Worm (Caenorhabditis elegans) whole organism, L3 larva: ENCODE measurements around the gene F44A2.3.
A peak's percentile ranks its signal among the peaks of the same experiment; 100 is the strongest.

Source experiments
- R02D3.7 ChIP-seq: fragments of 150-350 bp; optimal IDR thresholded peaks from 2 replicates; lab custom pipeline; 2014; ENCODE audit warnings: missing biosample characterization, missing genetic modification characterization
- aly-2 ChIP-seq: fragments of 150-350 bp; optimal IDR thresholded peaks from 2 replicates; lab custom pipeline; 2014; ENCODE audit warnings: missing biosample characterization, missing genetic modification characterization
- ceh-16 ChIP-seq: sonication (generic microtip); optimal IDR thresholded peaks from 2 replicates; lab custom pipeline; 2017; ENCODE audit warnings: missing biosample characterization, missing genetic modification characterization
- ceh-28 ChIP-seq: fragments of 150-350 bp; optimal IDR thresholded peaks from 2 replicates; lab custom pipeline; 2014; ENCODE audit warnings: missing biosample characterization, missing genetic modification reagents, missing genetic modification characterization
- ceh-82 ChIP-seq: fragments of 150-350 bp; optimal IDR thresholded peaks from 2 replicates; lab custom pipeline; 2014; ENCODE audit warnings: missing biosample characterization, missing genetic modification characterization
- ceh-9 ChIP-seq: sonication (generic microtip); optimal IDR thresholded peaks from 2 replicates; lab custom pipeline; 2018; ENCODE audit warnings: missing biosample characterization, missing genetic modification characterization
- egl-27 ChIP-seq: sonication (generic microtip); optimal IDR thresholded peaks from 4 replicates; lab custom pipeline; 2017; ENCODE audit warnings: missing biosample characterization, missing genetic modification reagents, missing genetic modification characterization
- elt-1 ChIP-seq: fragments of 150-350 bp; optimal IDR thresholded peaks from 2 replicates; lab custom pipeline; 2014; ENCODE audit warnings: missing biosample characterization, missing genetic modification characterization
- elt-2 ChIP-seq: sonication (generic microtip); optimal IDR thresholded peaks from 2 replicates; lab custom pipeline; 2016; ENCODE audit warnings: missing genetic modification reagents, mild to moderate bottlenecking, missing genetic modification characterization, missing compliant biosample characterization
- fkh-10 ChIP-seq: sonication (generic microtip); optimal IDR thresholded peaks from 2 replicates; lab custom pipeline; 2017; ENCODE audit warnings: missing biosample characterization, missing genetic modification reagents, missing genetic modification characterization
- fkh-2 ChIP-seq: fragments of 150-350 bp; optimal IDR thresholded peaks from 2 replicates; lab custom pipeline; 2014; ENCODE audit warnings: missing biosample characterization, missing genetic modification reagents, missing genetic modification characterization
- fos-1 ChIP-seq: fragments of 150-350 bp; optimal IDR thresholded peaks from 2 replicates; lab custom pipeline; 2014; ENCODE audit warnings: missing biosample characterization, missing genetic modification characterization
- jun-1 ChIP-seq: fragments of 150-350 bp; optimal IDR thresholded peaks from 2 replicates; lab custom pipeline; 2014; ENCODE audit warnings: missing biosample characterization, missing genetic modification reagents, missing genetic modification characterization
- lin-15B ChIP-seq: fragments of 150-350 bp; optimal IDR thresholded peaks from 2 replicates; lab custom pipeline; 2014; ENCODE audit warnings: missing biosample characterization, missing genetic modification characterization
- lin-39 ChIP-seq: fragments of 150-350 bp; optimal IDR thresholded peaks from 2 replicates; lab custom pipeline; 2018; ENCODE audit warnings: missing biosample characterization, missing genetic modification reagents, missing genetic modification characterization
- lsy-12 ChIP-seq: sonication (generic microtip); optimal IDR thresholded peaks from 2 replicates; lab custom pipeline; 2016; ENCODE audit warnings: mild to moderate bottlenecking, missing genetic modification characterization, missing compliant biosample characterization
- mdl-1 ChIP-seq: fragments of 150-350 bp; optimal IDR thresholded peaks from 2 replicates; lab custom pipeline; 2014; ENCODE audit warnings: missing biosample characterization, missing genetic modification characterization
- mml-1 ChIP-seq: fragments of 150-350 bp; sonication (generic microtip); optimal IDR thresholded peaks from 3 replicates; lab custom pipeline; 2014; ENCODE audit warnings: missing biosample characterization, missing genetic modification characterization
- nhr-11 ChIP-seq: fragments of 150-350 bp; optimal IDR thresholded peaks from 2 replicates; lab custom pipeline; 2014; ENCODE audit warnings: missing biosample characterization, missing genetic modification characterization
- nhr-23 ChIP-seq: fragments of 150-350 bp; optimal IDR thresholded peaks from 2 replicates; lab custom pipeline; 2014; ENCODE audit warnings: missing biosample characterization, missing genetic modification reagents, missing genetic modification characterization
- nhr-237 ChIP-seq: fragments of 150-350 bp; optimal IDR thresholded peaks from 2 replicates; lab custom pipeline; 2014; ENCODE audit warnings: missing biosample characterization, missing genetic modification characterization
- nhr-25 ChIP-seq: sonication (generic microtip); optimal IDR thresholded peaks from 2 replicates; lab custom pipeline; 2017; ENCODE audit warnings: missing biosample characterization, missing genetic modification characterization
- nhr-28 ChIP-seq: fragments of 150-350 bp; optimal IDR thresholded peaks from 2 replicates; lab custom pipeline; 2014; ENCODE audit warnings: missing biosample characterization, missing genetic modification characterization
- nhr-43 ChIP-seq: sonication (generic microtip); optimal IDR thresholded peaks from 2 replicates; lab custom pipeline; 2016; ENCODE audit warnings: mild to moderate bottlenecking, missing genetic modification characterization, missing compliant biosample characterization; ENCODE audit not compliant: poor library complexity, severe bottlenecking
- nhr-67 ChIP-seq: fragments of 150-350 bp; optimal IDR thresholded peaks from 2 replicates; lab custom pipeline; 2014; ENCODE audit warnings: missing biosample characterization, missing genetic modification characterization
- pha-4 ChIP-seq: fragments of 150-350 bp; optimal IDR thresholded peaks from 2 replicates; lab custom pipeline; 2014; ENCODE audit warnings: missing biosample characterization, missing genetic modification reagents, missing genetic modification characterization
- pqm-1 ChIP-seq: fragments of 150-350 bp; optimal IDR thresholded peaks from 2 replicates; lab custom pipeline; 2017; ENCODE audit warnings: missing biosample characterization, missing genetic modification characterization, inconsistent platforms
- sea-2 ChIP-seq: fragments of 150-350 bp; sonication (generic microtip); optimal IDR thresholded peaks from 4 replicates; lab custom pipeline; 2014; ENCODE audit warnings: missing biosample characterization, missing genetic modification reagents, missing genetic modification characterization
- skn-1 ChIP-seq: fragments of 150-350 bp; optimal IDR thresholded peaks from 2 replicates; lab custom pipeline; 2014; ENCODE audit warnings: missing biosample characterization, missing genetic modification characterization
- tbx-2 ChIP-seq: sonication (generic microtip); optimal IDR thresholded peaks from 2 replicates; lab custom pipeline; 2016; ENCODE audit warnings: mild to moderate bottlenecking, missing genetic modification characterization, missing compliant biosample characterization

Gene F44A2.3

DNA sequence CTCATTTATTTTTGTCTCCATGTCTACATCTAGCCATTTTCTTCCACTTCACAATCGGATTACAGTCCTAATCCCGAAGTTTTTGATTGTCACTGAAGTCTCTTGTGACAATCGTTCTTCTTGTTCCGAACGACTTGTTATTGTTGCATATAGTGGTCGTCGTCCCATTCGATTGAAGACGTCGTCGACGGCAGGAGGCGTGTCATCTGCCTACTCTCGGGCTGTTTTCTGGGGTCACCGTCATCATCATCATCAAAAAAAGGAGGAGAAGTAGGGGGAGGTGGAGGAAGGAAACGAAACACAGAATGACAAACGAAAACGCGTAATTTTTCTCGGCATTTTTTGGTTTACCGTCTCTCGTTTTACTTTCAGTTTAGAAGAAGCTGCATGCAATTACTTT is at the start of gene F44A2.3:
Gene F44A2.3, plus strand, starts transcription at position 301 of the 400 bp plus-strand sequence.
- TF ChIP-seq nhr-25 (tag; lab: Kevin White, UChicago) = no peak
- no peak for TF ChIP-seq ceh-16 (tag; lab: Kevin White, UChicago)
- no peak for TF ChIP-seq nhr-67 (tag; lab: Kevin White, UChicago)
- TF ChIP-seq fkh-2 = no peak
- no peak for TF ChIP-seq aly-2 (tag; lab: Kevin White, UChicago)
- TF ChIP-seq jun-1 (tag; lab: Kevin White, UChicago) = no peak
- no peak for TF ChIP-seq elt-1 (tag; lab: Kevin White, UChicago)
- TF ChIP-seq nhr-43 (tag; lab: Kevin White, UChicago) = no peak
- no peak for TF ChIP-seq lsy-12 (tag; lab: Kevin White, UChicago)
- TF ChIP-seq R02D3.7 (tag; lab: Kevin White, UChicago) = no peak

DNA sequence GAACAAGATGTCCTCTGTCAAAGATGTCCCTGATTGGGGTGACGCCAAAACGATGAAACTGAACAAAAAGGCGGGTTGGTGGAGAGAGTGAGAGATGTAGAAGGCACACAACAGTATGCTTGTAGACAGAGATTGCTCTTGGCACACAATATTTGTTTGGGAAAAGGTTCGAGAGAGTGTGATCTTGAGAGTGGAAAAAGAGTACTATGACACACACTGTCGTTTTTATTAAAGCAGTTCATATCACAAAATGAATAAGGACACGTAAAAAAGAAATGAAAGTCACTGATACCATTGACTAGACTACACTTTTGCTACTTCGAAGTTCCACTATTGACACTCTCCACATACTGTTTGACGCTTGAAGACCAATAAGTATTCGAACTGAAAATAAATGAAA is 49.7 kb upstream of the F44A2.3 start:
- TF ChIP-seq ceh-9 (tag; lab: Kevin White, UChicago) = no peak
- TF ChIP-seq pha-4 (tag; lab: Kevin White, UChicago) = peak; percentile 79
- peak; percentile 92 for TF ChIP-seq elt-2
- TF ChIP-seq pqm-1 (tag; lab: Kevin White, UChicago) = peak; percentile 85
- no peak for TF ChIP-seq aly-2 (tag; lab: Kevin White, UChicago)

DNA sequence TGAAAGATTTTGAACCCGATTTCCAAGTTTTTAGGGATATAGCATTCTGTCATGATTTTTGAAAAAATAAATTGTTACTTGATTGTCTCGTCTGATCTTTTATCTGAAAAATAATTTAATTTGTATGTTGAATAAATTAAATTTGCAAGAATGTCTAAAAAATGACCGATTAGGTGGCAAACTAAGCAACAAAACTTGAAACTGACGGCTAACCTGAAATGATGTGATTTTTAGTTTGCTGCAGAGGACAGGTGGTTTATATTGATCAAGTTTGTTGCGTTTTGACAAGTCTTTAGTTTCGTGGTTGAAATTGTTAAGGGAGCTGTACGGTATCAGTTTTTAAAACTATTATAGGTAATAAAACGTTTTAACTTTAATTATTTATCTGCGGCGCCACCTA is 47.7 kb upstream of the F44A2.3 start, which contains the start of gene F07C3.16:
Gene F07C3.16, minus strand, starts transcription at position 101 of the 400 bp plus-strand sequence.
- TF ChIP-seq nhr-43 (tag; lab: Kevin White, UChicago) (no peak), lin-39 (tag; lab: Kevin White, UChicago) (no peak), elt-1 (tag; lab: Kevin White, UChicago) (no peak), egl-27 (tag; lab: Kevin White, UChicago) (no peak), mdl-1 (tag; lab: Kevin White, UChicago) (no peak), R02D3.7 (tag; lab: Kevin White, UChicago) (no peak), aly-2 (tag; lab: Kevin White, UChicago) (no peak), fkh-2 (no peak), mml-1 (no peak), skn-1 (tag; lab: Kevin White, UChicago) (no peak), nhr-237 (tag; lab: Kevin White, UChicago) (no peak)

DNA sequence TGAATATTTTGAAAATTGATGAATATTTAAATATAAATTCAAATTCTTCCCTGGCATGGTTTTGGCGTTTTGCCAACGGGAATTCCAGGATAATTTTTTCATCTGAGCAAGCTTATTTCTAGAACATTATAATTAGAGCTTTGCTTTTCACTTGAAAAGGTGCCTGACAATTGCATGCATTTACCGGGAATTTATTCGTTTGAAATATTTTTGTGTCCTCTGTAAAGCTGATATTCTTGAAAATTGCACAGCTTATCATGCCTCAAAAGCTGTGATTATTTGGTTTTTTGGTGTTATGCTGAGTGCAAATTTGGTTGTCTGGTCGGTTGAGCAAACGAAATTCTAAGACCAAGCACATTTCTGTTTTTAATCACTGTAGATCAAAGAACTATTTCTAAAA is 44.8 kb upstream of the F44A2.3 start:
- TF ChIP-seq sea-2 (GFP tag; lab: Kevin White, UChicago) = no peak
- no peak for TF ChIP-seq fos-1 (tag; lab: Kevin White, UChicago)
- TF ChIP-seq tbx-2 (tag; lab: Kevin White, UChicago) = no peak
- no peak for TF ChIP-seq ceh-16 (tag; lab: Kevin White, UChicago)
- no peak for TF ChIP-seq R02D3.7 (tag; lab: Kevin White, UChicago)
- no peak for TF ChIP-seq nhr-43 (tag; lab: Kevin White, UChicago)
- TF ChIP-seq lin-39 (tag; lab: Kevin White, UChicago) = no peak
- no peak for TF ChIP-seq ceh-82 (tag; lab: Kevin White, UChicago)
- no peak for TF ChIP-seq lin-15B
- no peak for TF ChIP-seq fkh-10 (GFP tag; lab: Kevin White, UChicago)
- no peak for TF ChIP-seq mdl-1 (tag; lab: Kevin White, UChicago)
- no peak for TF ChIP-seq nhr-67 (tag; lab: Kevin White, UChicago)

DNA sequence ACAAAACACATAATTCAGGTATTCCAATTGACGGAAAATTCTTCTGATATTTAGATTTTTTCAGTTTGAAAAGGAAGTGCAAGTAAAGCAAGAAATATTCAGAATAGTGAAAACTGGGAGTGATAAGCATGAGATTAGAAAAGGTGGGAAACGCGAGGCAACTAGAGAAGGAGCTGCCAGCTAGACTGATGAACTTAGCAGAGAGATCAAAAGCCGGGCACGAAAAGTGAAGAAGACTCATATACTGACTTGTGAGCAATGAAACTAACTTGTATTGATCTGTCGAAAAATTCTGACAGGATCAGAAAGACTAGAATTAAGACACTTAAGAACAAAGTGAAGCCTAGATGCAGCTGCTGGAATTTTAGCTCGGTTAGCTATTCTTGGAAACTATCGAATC is 43.7 kb upstream of the F44A2.3 start, which contains the start of gene nhr-36:
Gene nhr-36, minus strand, starts transcription at position 101 of the 400 bp plus-strand sequence.
- TF ChIP-seq nhr-23 (tag; lab: Kevin White, UChicago) (no peak), nhr-25 (tag; lab: Kevin White, UChicago) (no peak), skn-1 (tag; lab: Kevin White, UChicago) (no peak), ceh-16 (tag; lab: Kevin White, UChicago) (no peak), nhr-11 (tag; lab: Kevin White, UChicago) (no peak), ceh-9 (tag; lab: Kevin White, UChicago) (no peak), aly-2 (tag; lab: Kevin White, UChicago) (no peak), ceh-28 (no peak), lsy-12 (tag; lab: Kevin White, UChicago) (no peak), elt-2 (no peak), pha-4 (tag; lab: Kevin White, UChicago) (no peak), nhr-28 (no peak), egl-27 (tag; lab: Kevin White, UChicago) (no peak), nhr-67 (tag; lab: Kevin White, UChicago) (no peak), elt-1 (tag; lab: Kevin White, UChicago) (no peak), R02D3.7 (tag; lab: Kevin White, UChicago) (no peak), pqm-1 (tag; lab: Kevin White, UChicago) (no peak), mml-1 (no peak)
- TF ChIP-seq, all 47 proteins: peak for 0
